Fruit fly (Drosophila melanogaster) whole organism, embryonic: ENCODE results near the gene CG31952.

ENCODE experiments used
- ATbp ChIP-seq: fragments of 200-800 bp; sonication (Bioruptor generic); optimal IDR thresholded peaks from 2 replicates; lab custom pipeline; 2017; ENCODE audit warnings: missing biosample characterization, mild to moderate bottlenecking, missing genetic modification characterization, missing genetic modification reagents
- Abd-B ChIP-seq: fragments of 200-800 bp; sonication (Bioruptor generic); optimal IDR thresholded peaks from 2 replicates; lab custom pipeline; 2018; ENCODE audit warnings: missing biosample characterization, mild to moderate bottlenecking, missing genetic modification characterization, moderate library complexity
- Ada2b ChIP-seq: fragments of 200-800 bp; sonication (Bioruptor generic); IDR thresholded peaks from 2 replicates; pipeline ENCODE4 v1.3.6; 2022; ENCODE audit warnings: missing biosample characterization, missing genetic modification characterization
- CG1024 ChIP-seq: fragments of 200-800 bp; sonication (Bioruptor generic); IDR thresholded peaks from 2 replicates; pipeline ENCODE4 v1.3.6; 2022; ENCODE audit warnings: missing biosample characterization, missing genetic modification characterization
- CG11504 ChIP-seq: fragments of 200-800 bp; sonication (Bioruptor generic); optimal IDR thresholded peaks from 3 replicates; lab custom pipeline; 2019; ENCODE audit warnings: missing biosample characterization, mild to moderate bottlenecking, missing genetic modification characterization, moderate library complexity
- CG12104 ChIP-seq: fragments of 200-800 bp; sonication (Bioruptor generic); optimal IDR thresholded peaks from 3 replicates; lab custom pipeline; 2016; ENCODE audit warnings: missing biosample characterization, missing genetic modification characterization
- CG12659 ChIP-seq: fragments of 200-800 bp; sonication (Bioruptor generic); optimal IDR thresholded peaks from 3 replicates; lab custom pipeline; 2017; ENCODE audit warnings: mild to moderate bottlenecking, missing biosample characterization, missing genetic modification reagents, missing genetic modification characterization
- CG13424 ChIP-seq: fragments of 200-800 bp; sonication (Bioruptor generic); optimal IDR thresholded peaks from 2 replicates; lab custom pipeline; 2019; ENCODE audit warnings: missing biosample characterization, mild to moderate bottlenecking, missing genetic modification characterization, moderate library complexity
- CG14860 ChIP-seq: fragments of 200-800 bp; sonication (Bioruptor generic); IDR thresholded peaks from 3 replicates; pipeline ENCODE4 v1.3.6; 2022; ENCODE audit warnings: missing biosample characterization, missing genetic modification characterization; ENCODE audit not compliant: partially characterized antibody
- CG1647 ChIP-seq: fragments of 200-800 bp; sonication (Bioruptor generic); optimal IDR thresholded peaks from 3 replicates; lab custom pipeline; 2016; ENCODE audit warnings: missing biosample characterization, missing genetic modification characterization
- CG17359 ChIP-seq: fragments of 200-800 bp; sonication (Bioruptor generic); optimal IDR thresholded peaks from 3 replicates; lab custom pipeline; 2018; ENCODE audit warnings: missing biosample characterization, mild to moderate bottlenecking, missing genetic modification characterization, moderate library complexity
- CG17385 ChIP-seq: fragments of 200-800 bp; sonication (Bioruptor generic); optimal IDR thresholded peaks from 3 replicates; lab custom pipeline; 2018; ENCODE audit warnings: missing biosample characterization, mild to moderate bottlenecking, missing genetic modification characterization
- CG18619 ChIP-seq: fragments of 200-800 bp; sonication (Bioruptor generic); optimal IDR thresholded peaks from 3 replicates; lab custom pipeline; 2017; ENCODE audit warnings: missing biosample characterization, mild to moderate bottlenecking, missing genetic modification characterization
- CG2712 ChIP-seq: fragments of 200-800 bp; optimal IDR thresholded peaks from 3 replicates; lab custom pipeline; 2019; ENCODE audit warnings: missing biosample characterization, mild to moderate bottlenecking, missing genetic modification characterization, moderate library complexity
- CG30020 ChIP-seq: fragments of 200-800 bp; optimal IDR thresholded peaks from 2 replicates; lab custom pipeline; 2019; ENCODE audit warnings: missing biosample characterization, mild to moderate bottlenecking, missing genetic modification characterization, moderate library complexity
- CG32772 ChIP-seq: fragments of 200-800 bp; sonication (Bioruptor generic); IDR thresholded peaks from 2 replicates; pipeline ENCODE4 v1.3.6; 2022; ENCODE audit warnings: missing biosample characterization, missing genetic modification characterization
- CG33213 ChIP-seq: fragments of 200-800 bp; sonication (Bioruptor generic); optimal IDR thresholded peaks from 3 replicates; lab custom pipeline; 2016; ENCODE audit warnings: missing biosample characterization, missing genetic modification characterization
- CG3726 ChIP-seq: fragments of 200-800 bp; sonication (Bioruptor generic); IDR thresholded peaks from 3 replicates; pipeline ENCODE4, ENCODE4 v1.3.6; 2022; ENCODE audit warnings: missing biosample characterization, missing genetic modification characterization
- CG4328 ChIP-seq: fragments of 200-800 bp; sonication (Bioruptor generic); optimal IDR thresholded peaks from 3 replicates; lab custom pipeline; 2017; ENCODE audit warnings: missing biosample characterization, missing genetic modification reagents, missing genetic modification characterization
- CG4360 ChIP-seq: fragments of 200-800 bp; sonication (Bioruptor generic); IDR thresholded peaks from 2 replicates; pipeline ENCODE4 v1.3.6; 2022; ENCODE audit warnings: missing biosample characterization, missing genetic modification characterization
- CG4820 ChIP-seq: fragments of 200-800 bp; sonication (Bioruptor generic); optimal IDR thresholded peaks from 3 replicates; lab custom pipeline; 2016; ENCODE audit warnings: missing biosample characterization, missing genetic modification characterization
- CG6683 ChIP-seq: fragments of 200-800 bp; sonication (Bioruptor generic); optimal IDR thresholded peaks from 2 replicates; lab custom pipeline; 2017; ENCODE audit warnings: missing biosample characterization, mild to moderate bottlenecking, missing genetic modification characterization, missing genetic modification reagents
- CG7556 ChIP-seq: fragments of 200-800 bp; sonication (Bioruptor generic); optimal IDR thresholded peaks from 2 replicates; lab custom pipeline; 2017; ENCODE audit warnings: missing biosample characterization, mild to moderate bottlenecking, missing genetic modification characterization
- CG8478 ChIP-seq: fragments of >200 bp; optimal IDR thresholded peaks from 2 replicates; lab custom pipeline; 2018
- D19B ChIP-seq: fragments of 200-800 bp; sonication (Bioruptor generic); optimal IDR thresholded peaks from 2 replicates; lab custom pipeline; 2017; ENCODE audit warnings: missing biosample characterization, mild to moderate bottlenecking, missing genetic modification characterization
- Drgx ChIP-seq: fragments of 200-800 bp; sonication (Bioruptor generic); IDR thresholded peaks from 2 replicates; pipeline ENCODE4 v1.3.6; 2022; ENCODE audit warnings: missing biosample characterization, missing genetic modification characterization
- Fer2 ChIP-seq: fragments of 200-800 bp; sonication (Bioruptor generic); optimal IDR thresholded peaks from 2 replicates; lab custom pipeline; 2018; ENCODE audit warnings: missing biosample characterization, mild to moderate bottlenecking, missing genetic modification characterization, moderate library complexity
- H2.0 ChIP-seq: fragments of 200-800 bp; sonication (Bioruptor generic); IDR thresholded peaks from 2 replicates; pipeline ENCODE4 v1.3.6; 2022; ENCODE audit warnings: missing biosample characterization, missing genetic modification characterization
- Lhr ChIP-seq: fragments of 200-800 bp; sonication (Bioruptor generic); optimal IDR thresholded peaks from 3 replicates; lab custom pipeline; 2017; ENCODE audit warnings: mild to moderate bottlenecking, missing biosample characterization, missing genetic modification reagents, missing genetic modification characterization
- Meics ChIP-seq: fragments of 200-800 bp; sonication (Bioruptor generic); optimal IDR thresholded peaks from 2 replicates; lab custom pipeline; 2017; ENCODE audit warnings: missing biosample characterization, mild to moderate bottlenecking, missing genetic modification characterization
- Nf-YB ChIP-seq: fragments of 200-800 bp; sonication (Bioruptor generic); optimal IDR thresholded peaks from 3 replicates; lab custom pipeline; 2019; ENCODE audit warnings: missing biosample characterization, mild to moderate bottlenecking, missing genetic modification characterization, moderate library complexity
- Pdp1 ChIP-seq, 2 experiments: fragments of 200-800 bp; sonication (Bioruptor generic); optimal IDR thresholded peaks; 3 replicates each; lab custom pipeline; 2016; ENCODE audit warnings: missing biosample characterization in 2 of 2, missing genetic modification characterization in 2 of 2, mild to moderate bottlenecking in 1 of 2, moderate library complexity in 1 of 2
- cas ChIP-seq: fragments of 200-800 bp; sonication (Bioruptor generic); IDR thresholded peaks from 2 replicates; pipeline ENCODE4 v1.3.6; 2022; ENCODE audit warnings: missing biosample characterization, missing genetic modification characterization
- chm ChIP-seq: fragments of 200-800 bp; sonication (Bioruptor generic); IDR thresholded peaks from 2 replicates; pipeline ENCODE4 v1.3.6; 2022; ENCODE audit warnings: missing biosample characterization, missing genetic modification characterization
- disco-r ChIP-seq: fragments of 200-800 bp; sonication (Bioruptor generic); optimal IDR thresholded peaks from 2 replicates; lab custom pipeline; 2016; ENCODE audit warnings: missing biosample characterization, missing genetic modification characterization
- fd96Cb ChIP-seq: fragments of 200-800 bp; sonication (Bioruptor generic); optimal IDR thresholded peaks from 2 replicates; lab custom pipeline; 2018; ENCODE audit warnings: missing biosample characterization, mild to moderate bottlenecking, missing genetic modification characterization, moderate library complexity
- gem ChIP-seq: fragments of 200-800 bp; sonication (Bioruptor generic); optimal IDR thresholded peaks from 2 replicates; lab custom pipeline; 2019; ENCODE audit warnings: missing biosample characterization, mild to moderate bottlenecking, missing genetic modification characterization, moderate library complexity
- ham ChIP-seq: fragments of 200-800 bp; sonication (Bioruptor generic); IDR thresholded peaks from 2 replicates; pipeline ENCODE4 v1.3.6; 2022; ENCODE audit warnings: missing biosample characterization, missing genetic modification characterization
- ind ChIP-seq: fragments of 200-800 bp; sonication (Bioruptor generic); optimal IDR thresholded peaks from 3 replicates; lab custom pipeline; 2016; ENCODE audit warnings: missing biosample characterization, missing genetic modification characterization
- jumu ChIP-seq: fragments of 200-800 bp; sonication (Bioruptor generic); optimal IDR thresholded peaks from 3 replicates; lab custom pipeline; 2016; ENCODE audit warnings: missing biosample characterization, missing genetic modification characterization
- lab ChIP-seq: fragments of 200-800 bp; sonication (Bioruptor generic); optimal IDR thresholded peaks from 3 replicates; lab custom pipeline; 2017; ENCODE audit warnings: missing biosample characterization, missing genetic modification characterization, mild to moderate bottlenecking, moderate library complexity, missing genetic modification reagents
- prd ChIP-seq, 3 experiments: fragments of >200 bp in 2 of 3; fragments of 200-800 bp in 1 of 3; sonication (Bioruptor generic) in 1 of 3; optimal IDR thresholded peaks in 2 of 3; IDR thresholded peaks in 1 of 3; 2 replicates in 2 of 3; 3 replicates in 1 of 3; pipeline versions ENCODE4 v1.3.6 to Lab custom; 2017 to 2022; ENCODE audit warnings: missing biosample characterization in 1 of 3, missing genetic modification characterization in 1 of 3
- pros ChIP-seq: fragments of 200-800 bp; sonication (Bioruptor generic); optimal IDR thresholded peaks from 3 replicates; lab custom pipeline; 2019; ENCODE audit warnings: missing biosample characterization, mild to moderate bottlenecking, missing genetic modification characterization, moderate library complexity
- pzg ChIP-seq: fragments of 200-800 bp; sonication (Bioruptor generic); optimal IDR thresholded peaks from 3 replicates; lab custom pipeline; 2018; ENCODE audit warnings: missing biosample characterization, mild to moderate bottlenecking, missing genetic modification characterization, moderate library complexity
- ranshi ChIP-seq: fragments of 200-800 bp; sonication (Bioruptor generic); IDR thresholded peaks from 2 replicates; pipeline ENCODE4 v1.3.6; 2022; ENCODE audit warnings: missing biosample characterization, missing genetic modification characterization
- sd ChIP-seq: fragments of 200-800 bp; sonication (Bioruptor generic); optimal IDR thresholded peaks from 3 replicates; lab custom pipeline; 2018; ENCODE audit warnings: missing biosample characterization, mild to moderate bottlenecking, missing genetic modification characterization, moderate library complexity
- sens ChIP-seq: fragments of 200-800 bp; sonication (Bioruptor generic); peaks from one replicate; lab custom pipeline; 2016; ENCODE audit warnings: missing biosample characterization, missing genetic modification characterization
- so ChIP-seq: fragments of 200-800 bp; sonication (Bioruptor generic); IDR thresholded peaks from 3 replicates; pipeline ENCODE4 v1.3.6; 2022; ENCODE audit warnings: missing biosample characterization, missing genetic modification characterization
- stwl ChIP-seq: fragments of 200-800 bp; sonication (Bioruptor generic); optimal IDR thresholded peaks from 3 replicates; lab custom pipeline; 2018; ENCODE audit warnings: missing biosample characterization, mild to moderate bottlenecking, missing genetic modification characterization, moderate library complexity

Gene CG31952

DNA sequence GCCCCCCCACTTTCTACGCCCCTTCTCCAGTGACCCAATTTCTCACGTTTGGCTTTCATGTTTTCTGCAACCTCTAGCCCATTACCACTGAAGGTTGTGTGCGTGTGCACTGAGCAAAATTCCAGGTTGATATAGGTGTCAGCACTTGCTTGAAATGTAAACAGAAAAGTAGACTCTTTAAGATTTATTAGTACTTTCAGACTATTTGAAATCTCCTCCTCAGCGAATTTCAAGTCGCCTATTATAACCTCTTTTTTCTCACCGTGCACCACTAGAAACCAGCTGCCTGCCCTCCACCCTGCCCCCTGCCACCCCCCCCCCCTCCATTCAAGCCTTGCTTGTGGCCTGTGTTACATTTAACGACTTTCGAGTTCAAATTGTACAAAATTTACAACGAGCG is 18.6 kb downstream of the CG31952 start (continued):
- peak; percentile 36 for TF ChIP-seq jumu (GFP tag; lab: Kevin White, UChicago)
- peak; percentile 39 for TF ChIP-seq lab (GFP tag; lab: Kevin White, UChicago)
- TF ChIP-seq fd96Cb: peak; percentile 53
- TF ChIP-seq CG11504 (tag; lab: Kevin White, UChicago): peak; percentile 60
- no peak for TF ChIP-seq stwl (tag; lab: Kevin White, UChicago)
- TF ChIP-seq Drgx: peak; percentile 47; the same call in 1 of the 2 replicates
- TF ChIP-seq CG7556 (GFP tag; lab: Kevin White, UChicago): peak; percentile 39
- no peak for TF ChIP-seq ham (GFP tag; lab: Robert Waterston, UW)
- peak in 1 of 2 experiments; percentile 33 for TF ChIP-seq Pdp1 (GFP tag; optimal IDR thresholded peaks at IDR 0.05; lab: Kevin White, UChicago)
- TF ChIP-seq H2.0 (GFP tag; lab: Robert Waterston, UW): peak; percentile 19; the same call in 1 of the 2 replicates
- no peak for TF ChIP-seq CG33213 (GFP tag; lab: Kevin White, UChicago)
- no peak for TF ChIP-seq D19B (GFP tag; lab: Kevin White, UChicago)
- peak; percentile 47 for TF ChIP-seq ATbp
- TF ChIP-seq chm (GFP tag; lab: Robert Waterston, UW): peak; percentile 58; the same call in 1 of the 2 replicates
- TF ChIP-seq CG2712 (tag; lab: Kevin White, UChicago): peak; percentile 63
- peak; percentile 40; the same call in 1 of the 2 replicates for TF ChIP-seq CG1024
- peak; percentile 52 for TF ChIP-seq CG4820 (GFP tag; lab: Kevin White, UChicago)
- no peak for TF ChIP-seq CG12104 (GFP tag; lab: Kevin White, UChicago)
- no peak for TF ChIP-seq Nf-YB (GFP tag; lab: Kevin White, UChicago)
- no peak for TF ChIP-seq pzg (GFP tag; lab: Kevin White, UChicago)
- peak; percentile 56; the same call in 1 of the 2 replicates for TF ChIP-seq ranshi (GFP tag; lab: Robert Waterston, UW)
- TF ChIP-seq Fer2: no peak
- TF ChIP-seq so (GFP tag; lab: Robert Waterston, UW): no peak
- 0 out of 2 replicates have a peak, but pooled peaks have one; percentile 25 for TF ChIP-seq CG4360 (GFP tag; lab: Robert Waterston, UW)
- TF ChIP-seq CG3726 (GFP tag; lab: Robert Waterston, UW): peak; percentile 43; the same call in 1 of the 3 replicates
- TF ChIP-seq CG18619 (GFP tag; lab: Kevin White, UChicago): peak; percentile 1
- no peak for TF ChIP-seq CG6683 (GFP tag; lab: Kevin White, UChicago)
- no peak for TF ChIP-seq cas (GFP tag; lab: Robert Waterston, UW)
- no peak for TF ChIP-seq CG4328 (GFP tag; lab: Kevin White, UChicago)
- no peak for TF ChIP-seq sd (tag; lab: Kevin White, UChicago)
- TF ChIP-seq CG30020 (tag; lab: Kevin White, UChicago): no peak
- TF ChIP-seq CG12659 (GFP tag; lab: Kevin White, UChicago): no peak
- TF ChIP-seq sens (GFP tag; lab: Kevin White, UChicago): peak; percentile 85
- no peak for TF ChIP-seq prd (optimal IDR thresholded peaks at IDR 0.05; lab: Kevin White, UChicago)
- peak; percentile 76 for TF ChIP-seq prd (GFP tag; IDR thresholded peaks at IDR 0.05; lab: Robert Waterston, UW)
- TF ChIP-seq Lhr: no peak
- TF ChIP-seq gem (tag; lab: Kevin White, UChicago): peak; percentile 64
- TF ChIP-seq disco-r (GFP tag; lab: Kevin White, UChicago): no peak
- no peak for TF ChIP-seq CG14860 (GFP tag; lab: Robert Waterston, UW)
- TF ChIP-seq CG1647 (GFP tag; lab: Kevin White, UChicago): no peak
- TF ChIP-seq CG13424 (tag; lab: Kevin White, UChicago): peak; percentile 39
- 0 out of 2 replicates have a peak, but pooled peaks have one; percentile 49 for TF ChIP-seq CG32772
- TF ChIP-seq CG8478 (lab: Kevin White, UChicago): no peak
- no peak for TF ChIP-seq pros (GFP tag; lab: Kevin White, UChicago)
- TF ChIP-seq ind (GFP tag; lab: Kevin White, UChicago): peak; percentile 55
- peak; percentile 59 for TF ChIP-seq CG17359 (tag; lab: Kevin White, UChicago)
- peak; percentile 52; the same call in 1 of the 2 replicates for TF ChIP-seq Ada2b
- peak; percentile 10 for TF ChIP-seq CG17385 (GFP tag; lab: Kevin White, UChicago)
- no peak for TF ChIP-seq Meics (GFP tag; lab: Kevin White, UChicago)
- peak; percentile 54 for TF ChIP-seq Abd-B (GFP tag; lab: Kevin White, UChicago)
